Worm (Caenorhabditis elegans) whole organism, mixed stage, embryonic: ENCODE results near the gene chpf-1.

Experiments used
- blmp-1 ChIP-seq: fragments of 150-350 bp; optimal IDR thresholded peaks from 2 replicates; lab custom pipeline; 2014; ENCODE audit warnings: missing biosample characterization, missing genetic modification characterization
- elt-3 ChIP-seq: fragments of 150-350 bp; optimal IDR thresholded peaks from 2 replicates; lab custom pipeline; 2014; ENCODE audit warnings: missing biosample characterization, missing genetic modification characterization
- mab-5 ChIP-seq: fragments of 150-350 bp; optimal IDR thresholded peaks from 2 replicates; lab custom pipeline; 2014; ENCODE audit warnings: missing biosample characterization, missing genetic modification characterization
- mls-2 ChIP-seq: sonication (generic microtip); optimal IDR thresholded peaks from 2 replicates; lab custom pipeline; 2016; ENCODE audit warnings: mild to moderate bottlenecking, missing genetic modification characterization, moderate library complexity, missing compliant biosample characterization
- nhr-28 ChIP-seq: fragments of 150-350 bp; optimal IDR thresholded peaks from 2 replicates; lab custom pipeline; 2014; ENCODE audit warnings: missing biosample characterization, missing genetic modification characterization
- pha-4 ChIP-seq: fragments of 150-350 bp; optimal IDR thresholded peaks from 2 replicates; lab custom pipeline; 2018; ENCODE audit warnings: missing biosample characterization, missing genetic modification reagents, missing genetic modification characterization
- snpc-4 ChIP-seq: fragments of 150-350 bp; optimal IDR thresholded peaks from 2 replicates; lab custom pipeline; 2014; ENCODE audit warnings: missing biosample characterization, missing genetic modification characterization
- unc-39 ChIP-seq: fragments of 150-350 bp; optimal IDR thresholded peaks from 2 replicates; lab custom pipeline; 2014; ENCODE audit warnings: missing biosample characterization, missing genetic modification characterization
- unc-62 ChIP-seq: fragments of 150-350 bp; optimal IDR thresholded peaks from 2 replicates; lab custom pipeline; 2014; ENCODE audit warnings: missing biosample characterization, missing genetic modification reagents, missing genetic modification characterization

ce11 chrV:10212627-10213026 lies 9.3 kb upstream of the chpf-1 start, which contains the start of gene hpo-40:
- TF ChIP-seq elt-3 (tag; lab: Kevin White, UChicago) (no peak), blmp-1 (no peak), nhr-28 (tag; lab: Kevin White, UChicago) (no peak), snpc-4 (no peak), pha-4 (tag; lab: Kevin White, UChicago) (no peak), unc-62 (GFP tag; lab: Kevin White, UChicago) (no peak), mab-5 (tag; lab: Kevin White, UChicago) (no peak), mls-2 (tag; lab: Kevin White, UChicago) (no peak), unc-39 (tag; lab: Kevin White, UChicago) (no peak)
